Worm (Caenorhabditis elegans) whole organism, L4 larva: ENCODE data around the gene F22E5.11.

Source experiments
- F26F4.8 ChIP-seq: fragments of 200-800 bp; sonication (Bioruptor generic); conservative IDR thresholded peaks from 2 replicates; pipeline ENCODE4 v1.3.6; 2022; ENCODE audit warnings: missing genetic modification characterization, missing compliant biosample characterization
- ama-1 ChIP-seq: fragments of 150-350 bp; optimal IDR thresholded peaks from 2 replicates; lab custom pipeline; 2014; ENCODE audit warnings: inconsistent platforms, mixed read lengths
- attf-4 ChIP-seq: sonication (generic microtip); optimal IDR thresholded peaks from 3 replicates; lab custom pipeline; 2017; ENCODE audit warnings: missing biosample characterization, missing genetic modification characterization
- dmd-8 ChIP-seq: fragments of 200-800 bp; sonication (Bioruptor generic); IDR thresholded peaks from 2 replicates; pipeline ENCODE4 v1.3.6; 2022; ENCODE audit warnings: missing genetic modification characterization, missing compliant biosample characterization
- hlh-30 ChIP-seq: sonication (generic microtip); optimal IDR thresholded peaks from 2 replicates; lab custom pipeline; 2017; ENCODE audit warnings: antibody characterized with exemption, mild to moderate bottlenecking, missing genetic modification characterization, missing compliant biosample characterization; ENCODE audit not compliant: insufficient read depth
- jun-1 ChIP-seq: fragments of 150-350 bp; optimal IDR thresholded peaks from 2 replicates; lab custom pipeline; 2014; ENCODE audit warnings: missing biosample characterization, missing genetic modification reagents, missing genetic modification characterization
- lin-13 ChIP-seq: fragments of 150-350 bp; optimal IDR thresholded peaks from 2 replicates; lab custom pipeline; 2014; ENCODE audit warnings: missing biosample characterization, missing genetic modification reagents, missing genetic modification characterization
- lin-15B ChIP-seq: fragments of 150-350 bp; sonication (generic microtip); optimal IDR thresholded peaks from 3 replicates; lab custom pipeline; 2014; ENCODE audit warnings: missing biosample characterization, missing genetic modification characterization
- mdl-1 ChIP-seq, 2 experiments: fragments of 150-350 bp in 1 of 2; sonication (generic microtip) in 1 of 2; optimal IDR thresholded peaks; 2 replicates each; lab custom pipeline; 2014 to 2017; ENCODE audit warnings: missing biosample characterization in 2 of 2, missing genetic modification characterization in 2 of 2
- nhr-237 ChIP-seq: sonication (generic microtip); optimal IDR thresholded peaks from 2 replicates; lab custom pipeline; 2017; ENCODE audit warnings: missing biosample characterization, missing genetic modification characterization
- pha-4 ChIP-seq, 2 experiments: fragments of 150-350 bp in 1 of 2; fragments of 200-800 bp in 1 of 2; sonication (Bioruptor generic) in 1 of 2; IDR thresholded peaks in 1 of 2; optimal IDR thresholded peaks in 1 of 2; 2 replicates each; pipeline versions ENCODE4 v1.3.6 to Lab custom; 2014 to 2022; ENCODE audit warnings: missing genetic modification characterization in 2 of 2, missing genetic modification reagents in 2 of 2, missing biosample characterization in 1 of 2, missing compliant biosample characterization in 1 of 2
- saeg-2 ChIP-seq: fragments of 200-800 bp; sonication (Bioruptor generic); IDR thresholded peaks from 2 replicates; pipeline ENCODE4 v1.3.6; 2022; ENCODE audit warnings: missing genetic modification reagents, missing genetic modification characterization, missing compliant biosample characterization
- snpc-4 ChIP-seq: fragments of 150-350 bp; optimal IDR thresholded peaks from 2 replicates; lab custom pipeline; 2014; ENCODE audit warnings: missing biosample characterization, missing genetic modification characterization
- unc-62 ChIP-seq, 3 experiments: fragments of 150-350 bp in 1 of 3; sonication (generic microtip); optimal IDR thresholded peaks in 2 of 3; peaks in 1 of 3; 1 replicate in 1 of 3; 2 replicates in 2 of 3; lab custom pipeline; 2014 to 2017; ENCODE audit warnings: missing biosample characterization in 3 of 3, missing genetic modification characterization in 3 of 3, missing genetic modification reagents in 3 of 3, missing genotype in 1 of 3

ce11 chrII:2649539-2649938 lies 5.1 kb upstream of the F22E5.11 start, which contains the start of the genes F22E5.13 and F22E5.6:
- TF ChIP-seq saeg-2 (GFP tag; lab: Robert Waterston, UW) (no peak), unc-62 (GFP tag; optimal IDR thresholded peaks at IDR 0.05 in 1 of 2; lab: Kevin White, UChicago) (no peak), unc-62 (tag; optimal IDR thresholded peaks at IDR 0.05; lab: Kevin White, UChicago) (no peak), mdl-1 (tag; optimal IDR thresholded peaks at IDR 0.05; lab: Kevin White, UChicago) (no peak), attf-4 (tag; lab: Kevin White, UChicago) (no peak), ama-1 (no peak), lin-15B (tag; lab: Kevin White, UChicago) (no peak), nhr-237 (tag; lab: Kevin White, UChicago) (no peak), pha-4 (GFP tag; IDR thresholded peaks at IDR 0.05; lab: Robert Waterston, UW) (no peak), pha-4 (tag; optimal IDR thresholded peaks at IDR 0.05; lab: Kevin White, UChicago) (no peak), jun-1 (tag; lab: Kevin White, UChicago) (no peak), F26F4.8 (no peak), dmd-8 (GFP tag; lab: Robert Waterston, UW) (no peak), hlh-30 (tag; lab: Kevin White, UChicago) (no peak), snpc-4 (tag; lab: Kevin White, UChicago) (no peak), lin-13 (GFP tag; lab: Kevin White, UChicago) (no peak)
